Fruit fly (Drosophila melanogaster) whole organism, embryonic: ENCODE results near the gene CG8993.
A peak's percentile ranks its signal among the peaks of the same experiment; 100 is the strongest.

ENCODE experiments used
- CG11093 ChIP-seq: fragments of 200-800 bp; sonication (Bioruptor generic); IDR thresholded peaks from 3 replicates; pipeline ENCODE4 v1.3.6; 2022; ENCODE audit warnings: missing biosample characterization, missing genetic modification characterization
- CG11504 ChIP-seq: fragments of 200-800 bp; sonication (Bioruptor generic); optimal IDR thresholded peaks from 3 replicates; lab custom pipeline; 2019; ENCODE audit warnings: missing biosample characterization, mild to moderate bottlenecking, missing genetic modification characterization, moderate library complexity
- CG12071 ChIP-seq: fragments of 200-800 bp; sonication (Bioruptor generic); optimal IDR thresholded peaks from 3 replicates; lab custom pipeline; 2018; ENCODE audit warnings: missing biosample characterization, mild to moderate bottlenecking, missing genetic modification characterization
- CG12219 ChIP-seq: fragments of 200-800 bp; sonication (Bioruptor generic); optimal IDR thresholded peaks from 3 replicates; lab custom pipeline; 2018; ENCODE audit warnings: missing biosample characterization, mild to moderate bottlenecking, missing genetic modification characterization
- CG12391 ChIP-seq: fragments of 200-800 bp; sonication (Bioruptor generic); optimal IDR thresholded peaks from 3 replicates; lab custom pipeline; 2018; ENCODE audit warnings: missing biosample characterization, mild to moderate bottlenecking, missing genetic modification characterization, moderate library complexity
- CG15011 ChIP-seq: fragments of 200-800 bp; sonication (Bioruptor generic); optimal IDR thresholded peaks from 3 replicates; lab custom pipeline; 2018; ENCODE audit warnings: missing biosample characterization, mild to moderate bottlenecking, missing genetic modification characterization
- CG16813 ChIP-seq: fragments of 200-800 bp; sonication (Bioruptor generic); IDR thresholded peaks from 3 replicates; pipeline ENCODE4 v1.3.6; 2022; ENCODE audit warnings: missing biosample characterization, missing genetic modification characterization; ENCODE audit not compliant: partially characterized antibody
- CG17186 ChIP-seq: fragments of 200-800 bp; sonication (Bioruptor generic); optimal IDR thresholded peaks from 3 replicates; lab custom pipeline; 2017; ENCODE audit warnings: missing biosample characterization, missing genetic modification reagents, missing genetic modification characterization
- CG17359 ChIP-seq: fragments of 200-800 bp; sonication (Bioruptor generic); optimal IDR thresholded peaks from 3 replicates; lab custom pipeline; 2018; ENCODE audit warnings: missing biosample characterization, mild to moderate bottlenecking, missing genetic modification characterization, moderate library complexity
- CG17612 ChIP-seq: fragments of 200-800 bp; sonication (Bioruptor generic); IDR thresholded peaks from 2 replicates; pipeline ENCODE4 v1.3.6; 2022; ENCODE audit warnings: missing biosample characterization, missing genetic modification characterization
- CG18764 ChIP-seq: fragments of 200-800 bp; sonication (Bioruptor generic); optimal IDR thresholded peaks from 3 replicates; lab custom pipeline; 2016; ENCODE audit warnings: missing biosample characterization, missing genetic modification characterization
- CG2120 ChIP-seq: fragments of 200-800 bp; sonication (Bioruptor generic); optimal IDR thresholded peaks from 3 replicates; lab custom pipeline; 2016; ENCODE audit warnings: missing biosample characterization, missing genetic modification characterization
- CG30431 ChIP-seq: fragments of 200-800 bp; sonication (Bioruptor generic); optimal IDR thresholded peaks from 2 replicates; lab custom pipeline; 2017; ENCODE audit warnings: missing biosample characterization, missing genetic modification characterization
- CG31224 ChIP-seq: fragments of 200-800 bp; sonication (Bioruptor generic); IDR thresholded peaks from 2 replicates; pipeline ENCODE4 v1.3.6; 2022; ENCODE audit warnings: missing biosample characterization, missing genetic modification characterization
- CG3163 ChIP-seq: fragments of 200-800 bp; sonication (Bioruptor generic); optimal IDR thresholded peaks from 3 replicates; lab custom pipeline; 2016; ENCODE audit warnings: missing biosample characterization, missing genetic modification characterization
- CG32772 ChIP-seq: fragments of 200-800 bp; sonication (Bioruptor generic); IDR thresholded peaks from 2 replicates; pipeline ENCODE4 v1.3.6; 2022; ENCODE audit warnings: missing biosample characterization, missing genetic modification characterization
- CG4404 ChIP-seq: fragments of 200-800 bp; sonication (Bioruptor generic); IDR thresholded peaks from 2 replicates; pipeline ENCODE4 v1.3.6; 2022; ENCODE audit warnings: missing biosample characterization, missing genetic modification characterization
- CG4617 ChIP-seq: fragments of 200-800 bp; sonication (Bioruptor generic); optimal IDR thresholded peaks from 3 replicates; lab custom pipeline; 2016; ENCODE audit warnings: missing biosample characterization, missing genetic modification characterization, borderline replicate concordance
- CG4820 ChIP-seq: fragments of 200-800 bp; sonication (Bioruptor generic); optimal IDR thresholded peaks from 3 replicates; lab custom pipeline; 2016; ENCODE audit warnings: missing biosample characterization, missing genetic modification characterization
- CG4854 ChIP-seq: fragments of 200-800 bp; sonication (Bioruptor generic); optimal IDR thresholded peaks from 2 replicates; lab custom pipeline; 2016; ENCODE audit warnings: missing biosample characterization, missing genetic modification characterization, inconsistent platforms
- CG5180 ChIP-seq: fragments of 200-800 bp; sonication (Bioruptor generic); optimal IDR thresholded peaks from 3 replicates; lab custom pipeline; 2017; ENCODE audit warnings: missing biosample characterization, missing genetic modification characterization, mild to moderate bottlenecking, moderate library complexity, missing genetic modification reagents
- CG7372 ChIP-seq: fragments of 200-800 bp; sonication (Bioruptor generic); IDR thresholded peaks from 2 replicates; pipeline ENCODE4 v1.3.6; 2022; ENCODE audit warnings: missing biosample characterization, missing genetic modification characterization
- CG7745 ChIP-seq: fragments of 200-800 bp; sonication (Bioruptor generic); optimal IDR thresholded peaks from 2 replicates; lab custom pipeline; 2018; ENCODE audit warnings: missing biosample characterization, mild to moderate bottlenecking, missing genetic modification characterization, moderate library complexity
- CG7963 ChIP-seq: fragments of 200-800 bp; sonication (Bioruptor generic); IDR thresholded peaks from 3 replicates; pipeline ENCODE4 v1.3.6; 2022; ENCODE audit warnings: missing biosample characterization, missing genetic modification characterization; ENCODE audit not compliant: partially characterized antibody
- CG7987 ChIP-seq: fragments of 200-800 bp; sonication (Bioruptor generic); optimal IDR thresholded peaks from 2 replicates; lab custom pipeline; 2018; ENCODE audit warnings: missing biosample characterization, mild to moderate bottlenecking, missing genetic modification characterization, moderate library complexity
- CG8478 ChIP-seq: fragments of >200 bp; optimal IDR thresholded peaks from 2 replicates; lab custom pipeline; 2018
- CG9437 ChIP-seq: fragments of 200-800 bp; sonication (Bioruptor generic); optimal IDR thresholded peaks from 2 replicates; lab custom pipeline; 2018; ENCODE audit warnings: missing biosample characterization, mild to moderate bottlenecking, missing genetic modification characterization
- Chrac-16 ChIP-seq: fragments of 200-800 bp; sonication (Bioruptor generic); optimal IDR thresholded peaks from 3 replicates; lab custom pipeline; 2016; ENCODE audit warnings: missing biosample characterization, missing genetic modification characterization
- CoRest ChIP-seq: fragments of 200-800 bp; sonication (Bioruptor generic); optimal IDR thresholded peaks from 3 replicates; lab custom pipeline; 2018; ENCODE audit warnings: missing biosample characterization, mild to moderate bottlenecking, missing genetic modification characterization, moderate library complexity
- Dp ChIP-seq: fragments of 200-800 bp; sonication (Bioruptor generic); optimal IDR thresholded peaks from 2 replicates; lab custom pipeline; 2018; ENCODE audit warnings: missing biosample characterization, mild to moderate bottlenecking, missing genetic modification characterization, moderate library complexity
- Dref ChIP-seq: fragments of 200-800 bp; sonication (Bioruptor generic); IDR thresholded peaks from 2 replicates; pipeline ENCODE4 v1.3.6; 2022; ENCODE audit warnings: missing biosample characterization, missing genetic modification characterization
- Hr78 ChIP-seq, 2 experiments: fragments of 200-800 bp in 1 of 2; fragments of >200 bp in 1 of 2; sonication (Bioruptor generic) in 1 of 2; optimal IDR thresholded peaks; 2 replicates each; lab custom pipeline; 2017 to 2019; ENCODE audit warnings: missing biosample characterization in 2 of 2, missing genetic modification characterization in 2 of 2, mild to moderate bottlenecking in 1 of 2, moderate library complexity in 1 of 2
- Lhr ChIP-seq: fragments of 200-800 bp; sonication (Bioruptor generic); optimal IDR thresholded peaks from 3 replicates; lab custom pipeline; 2017; ENCODE audit warnings: mild to moderate bottlenecking, missing biosample characterization, missing genetic modification reagents, missing genetic modification characterization
- Lim3 ChIP-seq: fragments of 200-800 bp; sonication (Bioruptor generic); IDR thresholded peaks from 2 replicates; pipeline ENCODE4 v1.3.6; 2022; ENCODE audit warnings: missing biosample characterization, missing genetic modification characterization
- Meics ChIP-seq: fragments of 200-800 bp; sonication (Bioruptor generic); optimal IDR thresholded peaks from 2 replicates; lab custom pipeline; 2017; ENCODE audit warnings: missing biosample characterization, mild to moderate bottlenecking, missing genetic modification characterization
- Oaz ChIP-seq: fragments of 200-800 bp; sonication (Bioruptor generic); IDR thresholded peaks from 2 replicates; pipeline ENCODE4 v1.3.6; 2022; ENCODE audit warnings: missing biosample characterization, missing genetic modification characterization
- Six4 ChIP-seq: fragments of 200-800 bp; sonication (Bioruptor generic); optimal IDR thresholded peaks from 2 replicates; lab custom pipeline; 2016; ENCODE audit warnings: missing biosample characterization, missing genetic modification characterization
- Vsx1 ChIP-seq: fragments of 200-800 bp; sonication (Bioruptor generic); optimal IDR thresholded peaks from 2 replicates; lab custom pipeline; 2017; ENCODE audit warnings: missing biosample characterization, mild to moderate bottlenecking, missing genetic modification characterization, missing genetic modification reagents
- ab ChIP-seq: fragments of 200-800 bp; sonication (Bioruptor generic); optimal IDR thresholded peaks from 2 replicates; lab custom pipeline; 2016; ENCODE audit warnings: missing biosample characterization, missing genetic modification characterization
- abd-A ChIP-seq: fragments of 200-800 bp; sonication (Bioruptor generic); optimal IDR thresholded peaks from 3 replicates; lab custom pipeline; 2019; ENCODE audit warnings: missing biosample characterization, mild to moderate bottlenecking, missing genetic modification characterization, moderate library complexity
- dm ChIP-seq: fragments of 200-800 bp; sonication (Bioruptor generic); optimal IDR thresholded peaks from 3 replicates; lab custom pipeline; 2016; ENCODE audit warnings: missing biosample characterization, missing genetic modification characterization
- dpn ChIP-seq, 2 experiments: fragments of 200-800 bp; sonication (Bioruptor generic); optimal IDR thresholded peaks; 3 replicates each; lab custom pipeline; 2016; ENCODE audit warnings: missing biosample characterization in 2 of 2, missing genetic modification characterization in 2 of 2
- nmo ChIP-seq: fragments of 200-800 bp; sonication (Bioruptor generic); optimal IDR thresholded peaks from 2 replicates; lab custom pipeline; 2018; ENCODE audit warnings: missing biosample characterization, mild to moderate bottlenecking, missing genetic modification characterization, moderate library complexity
- psq ChIP-seq: fragments of 200-800 bp; sonication (Bioruptor generic); optimal IDR thresholded peaks from 2 replicates; lab custom pipeline; 2017; ENCODE audit warnings: missing biosample characterization, missing genetic modification characterization
- sna ChIP-seq: fragments of 200-800 bp; sonication (Bioruptor generic); IDR thresholded peaks from 2 replicates; pipeline ENCODE4 v1.3.6; 2022; ENCODE audit warnings: missing biosample characterization, missing genetic modification characterization; ENCODE audit not compliant: partially characterized antibody
- ssp ChIP-seq: fragments of 200-800 bp; sonication (Bioruptor generic); IDR thresholded peaks from 2 replicates; pipeline ENCODE4 v1.3.6; 2022; ENCODE audit warnings: missing biosample characterization, missing genetic modification characterization
- stc ChIP-seq: fragments of 200-800 bp; sonication (Bioruptor generic); IDR thresholded peaks from 2 replicates; pipeline ENCODE4 v1.3.6; 2022; ENCODE audit warnings: missing biosample characterization, missing genetic modification characterization
- stwl ChIP-seq: fragments of 200-800 bp; sonication (Bioruptor generic); optimal IDR thresholded peaks from 3 replicates; lab custom pipeline; 2018; ENCODE audit warnings: missing biosample characterization, mild to moderate bottlenecking, missing genetic modification characterization, moderate library complexity
- trh ChIP-seq: fragments of 200-800 bp; sonication (Bioruptor generic); optimal IDR thresholded peaks from 2 replicates; lab custom pipeline; 2016; ENCODE audit warnings: missing biosample characterization, missing genetic modification characterization
- tx ChIP-seq: fragments of 200-800 bp; sonication (Bioruptor generic); optimal IDR thresholded peaks from 2 replicates; lab custom pipeline; 2016; ENCODE audit warnings: missing biosample characterization, missing genetic modification characterization
- wdn ChIP-seq: fragments of 200-800 bp; sonication (Bioruptor generic); IDR thresholded peaks from 2 replicates; pipeline ENCODE4 v1.3.6; 2022; ENCODE audit warnings: missing biosample characterization, missing genetic modification characterization

Gene CG8993

dm6 chr3L:2418769-2419168, 46.8 kb downstream of the CG8993 start (continued):
- TF ChIP-seq CG7745 (tag; lab: Kevin White, UChicago) = no peak
- peak; percentile 82 for TF ChIP-seq CG15011 (GFP tag; lab: Kevin White, UChicago)
- TF ChIP-seq CG4617 (GFP tag; lab: Kevin White, UChicago) = peak; percentile 12
- peak; percentile 62 for TF ChIP-seq CG9437 (GFP tag; lab: Kevin White, UChicago)
- peak; percentile 63 for TF ChIP-seq CG12219 (GFP tag; lab: Kevin White, UChicago)
- TF ChIP-seq Vsx1 (GFP tag; lab: Kevin White, UChicago) = peak; percentile 28
- peak; percentile 74 for TF ChIP-seq dpn (GFP tag; optimal IDR thresholded peaks at IDR 0.05; lab: Kevin White, UChicago)
- no peak for TF ChIP-seq stwl (tag; lab: Kevin White, UChicago)
- TF ChIP-seq CG7963 (GFP tag; lab: Robert Waterston, UW) = no peak
- TF ChIP-seq Oaz (GFP tag; lab: Robert Waterston, UW) = peak; percentile 74
- peak; percentile 80 for TF ChIP-seq stc (GFP tag; lab: Robert Waterston, UW)
- peak; percentile 87 for TF ChIP-seq CG7987 (GFP tag; lab: Kevin White, UChicago)
- no peak for TF ChIP-seq ab (GFP tag; lab: Kevin White, UChicago)
- peak; percentile 25 for TF ChIP-seq dm (GFP tag; lab: Kevin White, UChicago)
- no peak for TF ChIP-seq trh (GFP tag; lab: Kevin White, UChicago)
- peak; percentile 82 for TF ChIP-seq CG11093 (GFP tag; lab: Robert Waterston, UW)
- peak; percentile 84 for TF ChIP-seq CG7372
- TF ChIP-seq CG4854 (GFP tag; lab: Kevin White, UChicago) = peak; percentile 88
- peak; percentile 77 for TF ChIP-seq CG2120
- peak; percentile 84 for TF ChIP-seq Lim3 (GFP tag; lab: Robert Waterston, UW)
- no peak for TF ChIP-seq psq (GFP tag; lab: Kevin White, UChicago)
- no peak for TF ChIP-seq CG8478 (lab: Kevin White, UChicago)
- peak in 1 of 2 experiments; percentile 82 for TF ChIP-seq Hr78 (GFP tag; optimal IDR thresholded peaks at IDR 0.05; lab: Kevin White, UChicago)
- TF ChIP-seq CG17359 (tag; lab: Kevin White, UChicago) = peak; percentile 91
- TF ChIP-seq CoRest (tag; lab: Kevin White, UChicago) = peak; percentile 78
- TF ChIP-seq CG32772 (GFP tag; lab: Robert Waterston, UW) = peak; percentile 88
- TF ChIP-seq CG30431 (GFP tag; lab: Kevin White, UChicago) = peak; percentile 53
- TF ChIP-seq CG16813 (GFP tag; lab: Robert Waterston, UW) = no peak
- peak; percentile 62 for TF ChIP-seq ssp (GFP tag; lab: Robert Waterston, UW)
- peak; percentile 56 for TF ChIP-seq CG17186 (GFP tag; lab: Kevin White, UChicago)
- peak; percentile 76 for TF ChIP-seq nmo (GFP tag; lab: Kevin White, UChicago)
- no peak for TF ChIP-seq Dp (GFP tag; lab: Kevin White, UChicago)
- peak; percentile 90 for TF ChIP-seq Meics (GFP tag; lab: Kevin White, UChicago)
- TF ChIP-seq CG31224 = peak; percentile 76
- TF ChIP-seq CG12071 (GFP tag; lab: Kevin White, UChicago) = peak; percentile 90
- TF ChIP-seq abd-A (tag; lab: Kevin White, UChicago) = peak; percentile 21
- no peak for TF ChIP-seq sna (GFP tag; lab: Robert Waterston, UW)
- no peak for TF ChIP-seq Lhr (GFP tag; lab: Kevin White, UChicago)
- peak; percentile 72 for TF ChIP-seq CG4404 (GFP tag; lab: Robert Waterston, UW)
- peak; percentile 41 for TF ChIP-seq tx (GFP tag; lab: Kevin White, UChicago)
- TF ChIP-seq Six4 (GFP tag; lab: Kevin White, UChicago) = peak; percentile 82
- TF ChIP-seq wdn (GFP tag; lab: Robert Waterston, UW) = peak; percentile 60
- TF ChIP-seq Chrac-16 (GFP tag; lab: Kevin White, UChicago) = peak; percentile 55
- TF ChIP-seq CG11504 (tag; lab: Kevin White, UChicago) = peak; percentile 92
- peak; percentile 69 for TF ChIP-seq CG12391 (tag; lab: Kevin White, UChicago)
- no peak for TF ChIP-seq Dref (GFP tag; lab: Robert Waterston, UW)
- TF ChIP-seq CG3163 (GFP tag; lab: Kevin White, UChicago) = no peak
- TF ChIP-seq CG5180 (GFP tag; lab: Kevin White, UChicago) = peak; percentile 61
- no peak for TF ChIP-seq CG17612 (GFP tag; lab: Robert Waterston, UW)
- peak; percentile 86 for TF ChIP-seq CG4820 (GFP tag; lab: Kevin White, UChicago)
- TF ChIP-seq CG18764 = peak; percentile 82
